Fruit fly (Drosophila melanogaster) whole organism, embryonic: Measurements from ENCODE around the gene Sld5.
A peak's percentile ranks its signal among the peaks of the same experiment; 100 is the strongest.

Experiments used
- Asciz ChIP-seq: fragments of 200-800 bp; sonication (Bioruptor generic); optimal IDR thresholded peaks from 2 replicates; lab custom pipeline; 2017; ENCODE audit warnings: missing biosample characterization, mild to moderate bottlenecking, missing genetic modification characterization, missing genetic modification reagents
- Blimp-1 ChIP-seq: fragments of 200-800 bp; sonication (Bioruptor generic); optimal IDR thresholded peaks from 3 replicates; lab custom pipeline; 2018; ENCODE audit warnings: missing biosample characterization, missing genetic modification characterization, mild to moderate bottlenecking, moderate library complexity, missing genetic modification reagents
- CG15601 ChIP-seq: fragments of 200-800 bp; sonication (Bioruptor generic); optimal IDR thresholded peaks from 3 replicates; lab custom pipeline; 2019; ENCODE audit warnings: missing biosample characterization, mild to moderate bottlenecking, missing genetic modification characterization, moderate library complexity
- CG17186 ChIP-seq: fragments of 200-800 bp; sonication (Bioruptor generic); optimal IDR thresholded peaks from 3 replicates; lab custom pipeline; 2017; ENCODE audit warnings: missing biosample characterization, missing genetic modification reagents, missing genetic modification characterization
- CG17829 ChIP-seq: fragments of 200-800 bp; optimal IDR thresholded peaks from 2 replicates; lab custom pipeline; 2019; ENCODE audit warnings: missing biosample characterization, mild to moderate bottlenecking, missing genetic modification characterization, moderate library complexity
- CG2875 ChIP-seq: fragments of 200-800 bp; sonication (Bioruptor generic); optimal IDR thresholded peaks from 2 replicates; lab custom pipeline; 2017; ENCODE audit warnings: missing biosample characterization, mild to moderate bottlenecking, missing genetic modification characterization, missing genetic modification reagents
- CG30431 ChIP-seq: fragments of 200-800 bp; sonication (Bioruptor generic); optimal IDR thresholded peaks from 2 replicates; lab custom pipeline; 2017; ENCODE audit warnings: missing biosample characterization, missing genetic modification characterization
- CG31388 ChIP-seq: fragments of 200-800 bp; sonication (Bioruptor generic); optimal IDR thresholded peaks from 2 replicates; lab custom pipeline; 2016; ENCODE audit warnings: missing biosample characterization, missing genetic modification characterization
- CG4707 ChIP-seq: fragments of 200-800 bp; sonication (Bioruptor generic); optimal IDR thresholded peaks from 2 replicates; lab custom pipeline; 2018; ENCODE audit warnings: missing biosample characterization, mild to moderate bottlenecking, missing genetic modification characterization, moderate library complexity
- CG7963 ChIP-seq: fragments of 200-800 bp; sonication (Bioruptor generic); IDR thresholded peaks from 3 replicates; pipeline ENCODE4 v1.3.6; 2022; ENCODE audit warnings: missing biosample characterization, missing genetic modification characterization; ENCODE audit not compliant: partially characterized antibody
- CG8924 ChIP-seq: fragments of 200-800 bp; optimal IDR thresholded peaks from 3 replicates; lab custom pipeline; 2019; ENCODE audit warnings: missing biosample characterization, mild to moderate bottlenecking, missing genetic modification characterization, moderate library complexity
- CTCF ChIP-seq: fragments of 200-800 bp; sonication (Bioruptor generic); optimal IDR thresholded peaks from 2 replicates; lab custom pipeline; 2017; ENCODE audit warnings: missing biosample characterization, mild to moderate bottlenecking, missing genetic modification characterization, moderate library complexity
- Dfd ChIP-seq, 2 experiments: fragments of >200 bp; optimal IDR thresholded peaks; 2 replicates each; lab custom pipeline; 2017; ENCODE audit warnings: missing biosample characterization in 2 of 2, missing genetic modification characterization in 2 of 2
- Ets65A ChIP-seq: fragments of 200-800 bp; sonication (Bioruptor generic); peaks from one replicate; lab custom pipeline; 2016; ENCODE audit warnings: missing biosample characterization, missing genetic modification characterization
- HmgZ ChIP-seq: fragments of 200-800 bp; sonication (Bioruptor generic); optimal IDR thresholded peaks from 2 replicates; lab custom pipeline; 2018; ENCODE audit warnings: missing biosample characterization, mild to moderate bottlenecking, missing genetic modification characterization
- Hmx ChIP-seq: fragments of 200-800 bp; sonication (Bioruptor generic); optimal IDR thresholded peaks from 2 replicates; lab custom pipeline; 2016; ENCODE audit warnings: missing biosample characterization, missing genetic modification characterization
- Hr3 ChIP-seq: fragments of 200-800 bp; sonication (Bioruptor generic); optimal IDR thresholded peaks from 3 replicates; lab custom pipeline; 2016; ENCODE audit warnings: missing biosample characterization, missing genetic modification characterization
- Hr39 ChIP-seq: fragments of >200 bp; optimal IDR thresholded peaks from 2 replicates; lab custom pipeline; 2017
- MESR4 ChIP-seq: fragments of 200-800 bp; sonication (Bioruptor generic); optimal IDR thresholded peaks from 2 replicates; lab custom pipeline; 2018; ENCODE audit warnings: missing biosample characterization, mild to moderate bottlenecking, missing genetic modification characterization, moderate library complexity
- Mrtf ChIP-seq: fragments of 200-800 bp; sonication (Bioruptor generic); IDR thresholded peaks from 3 replicates; pipeline ENCODE4 v1.3.6; 2022; ENCODE audit warnings: missing biosample characterization, missing genetic modification characterization
- NFAT ChIP-seq: fragments of 200-800 bp; sonication (Bioruptor generic); IDR thresholded peaks from 2 replicates; pipeline ENCODE4 v1.3.6; 2022; ENCODE audit warnings: missing biosample characterization, missing genetic modification characterization
- NK7.1 ChIP-seq: fragments of 200-800 bp; sonication (Bioruptor generic); optimal IDR thresholded peaks from 3 replicates; lab custom pipeline; 2016; ENCODE audit warnings: missing biosample characterization, missing genetic modification characterization
- Ssrp ChIP-seq: fragments of 200-800 bp; sonication (Bioruptor generic); optimal IDR thresholded peaks from 2 replicates; lab custom pipeline; 2018; ENCODE audit warnings: missing biosample characterization, mild to moderate bottlenecking, missing genetic modification characterization, moderate library complexity
- ac ChIP-seq: fragments of 200-800 bp; sonication (Bioruptor generic); optimal IDR thresholded peaks from 3 replicates; lab custom pipeline; 2017; ENCODE audit warnings: missing biosample characterization, mild to moderate bottlenecking, missing genetic modification characterization
- bowl ChIP-seq: fragments of 200-800 bp; sonication (Bioruptor generic); IDR thresholded peaks from 2 replicates; pipeline ENCODE4 v1.3.6; 2022; ENCODE audit warnings: missing biosample characterization, missing genetic modification characterization
- br ChIP-seq: fragments of >200 bp; optimal IDR thresholded peaks from 2 replicates; lab custom pipeline; 2017
- btn ChIP-seq: fragments of 200-800 bp; sonication (Bioruptor generic); optimal IDR thresholded peaks from 2 replicates; lab custom pipeline; 2016; ENCODE audit warnings: missing biosample characterization, missing genetic modification characterization
- chif ChIP-seq, 2 experiments: fragments of 200-800 bp; sonication (Bioruptor generic); optimal IDR thresholded peaks; 3 replicates each; lab custom pipeline; 2016; ENCODE audit warnings: missing biosample characterization in 2 of 2, missing genetic modification characterization in 2 of 2
- chinmo ChIP-seq: fragments of 200-800 bp; sonication (Bioruptor generic); IDR thresholded peaks from 4 replicates; pipeline ENCODE4 v1.3.6; 2022; ENCODE audit warnings: missing biosample characterization, missing genetic modification characterization; ENCODE audit not compliant: partially characterized antibody
- dan ChIP-seq: fragments of 200-800 bp; sonication (Bioruptor generic); IDR thresholded peaks from 2 replicates; pipeline ENCODE4 v1.3.6; 2022; ENCODE audit warnings: missing biosample characterization, missing genetic modification characterization
- dimm ChIP-seq: fragments of 200-800 bp; sonication (Bioruptor generic); IDR thresholded peaks from 2 replicates; pipeline ENCODE4 v1.3.6; 2022; ENCODE audit warnings: missing biosample characterization, missing genetic modification characterization
- dmrt11E ChIP-seq: fragments of 200-800 bp; sonication (Bioruptor generic); optimal IDR thresholded peaks from 3 replicates; lab custom pipeline; 2018; ENCODE audit warnings: missing biosample characterization, mild to moderate bottlenecking, missing genetic modification characterization, moderate library complexity
- dmrt99B ChIP-seq: fragments of 200-800 bp; sonication (Bioruptor generic); optimal IDR thresholded peaks from 2 replicates; lab custom pipeline; 2018; ENCODE audit warnings: missing biosample characterization, mild to moderate bottlenecking, missing genetic modification characterization, moderate library complexity
- dysf ChIP-seq: fragments of 200-800 bp; sonication (Bioruptor generic); IDR thresholded peaks from 3 replicates; pipeline ENCODE4 v1.3.6; 2022; ENCODE audit warnings: missing biosample characterization, missing genetic modification characterization
- esg ChIP-seq: fragments of 200-800 bp; sonication (Bioruptor generic); conservative IDR thresholded peaks from 2 replicates; pipeline ENCODE4 v1.3.6; 2022; ENCODE audit warnings: missing biosample characterization, missing genetic modification characterization
- fd96Cb ChIP-seq: fragments of 200-800 bp; sonication (Bioruptor generic); optimal IDR thresholded peaks from 2 replicates; lab custom pipeline; 2018; ENCODE audit warnings: missing biosample characterization, mild to moderate bottlenecking, missing genetic modification characterization, moderate library complexity
- gem ChIP-seq: fragments of 200-800 bp; sonication (Bioruptor generic); optimal IDR thresholded peaks from 2 replicates; lab custom pipeline; 2019; ENCODE audit warnings: missing biosample characterization, mild to moderate bottlenecking, missing genetic modification characterization, moderate library complexity
- gsb-n ChIP-seq: fragments of 200-800 bp; sonication (Bioruptor generic); optimal IDR thresholded peaks from 3 replicates; lab custom pipeline; 2018; ENCODE audit warnings: missing biosample characterization, mild to moderate bottlenecking, missing genetic modification characterization
- gt ChIP-seq: fragments of 200-800 bp; sonication (Bioruptor generic); IDR thresholded peaks from 2 replicates; pipeline ENCODE4 v1.3.6; 2022; ENCODE audit warnings: missing biosample characterization, missing genetic modification characterization
- h ChIP-seq: fragments of >200 bp; optimal IDR thresholded peaks from 2 replicates; lab custom pipeline; 2017
- hb ChIP-seq: fragments of 200-800 bp; sonication (Bioruptor generic); IDR thresholded peaks from 3 replicates; pipeline ENCODE4 v1.3.6; 2022; ENCODE audit warnings: missing biosample characterization, missing genetic modification characterization; ENCODE audit not compliant: partially characterized antibody
- lab ChIP-seq: fragments of 200-800 bp; sonication (Bioruptor generic); optimal IDR thresholded peaks from 3 replicates; lab custom pipeline; 2017; ENCODE audit warnings: missing biosample characterization, missing genetic modification characterization, mild to moderate bottlenecking, moderate library complexity, missing genetic modification reagents
- lmd ChIP-seq: fragments of 200-800 bp; sonication (Bioruptor generic); IDR thresholded peaks from 2 replicates; pipeline ENCODE4 v1.3.6; 2022; ENCODE audit warnings: missing biosample characterization, missing genetic modification characterization
- nerfin-2 ChIP-seq: fragments of 200-800 bp; sonication (Bioruptor generic); IDR thresholded peaks from 2 replicates; pipeline ENCODE4 v1.3.6; 2022; ENCODE audit warnings: missing biosample characterization, missing genetic modification characterization; ENCODE audit not compliant: partially characterized antibody
- p53 ChIP-seq: fragments of 200-800 bp; sonication (Bioruptor generic); optimal IDR thresholded peaks from 2 replicates; lab custom pipeline; 2016; ENCODE audit warnings: missing biosample characterization, missing genetic modification characterization
- peb ChIP-seq: fragments of 200-800 bp; sonication (Bioruptor generic); IDR thresholded peaks from 2 replicates; pipeline ENCODE4 v1.3.6; 2022; ENCODE audit warnings: missing biosample characterization, missing genetic modification characterization
- pfk ChIP-seq: fragments of 200-800 bp; sonication (Bioruptor generic); optimal IDR thresholded peaks from 2 replicates; lab custom pipeline; 2018; ENCODE audit warnings: missing biosample characterization, mild to moderate bottlenecking, missing genetic modification characterization, moderate library complexity
- psq ChIP-seq: fragments of 200-800 bp; sonication (Bioruptor generic); optimal IDR thresholded peaks from 2 replicates; lab custom pipeline; 2017; ENCODE audit warnings: missing biosample characterization, missing genetic modification characterization
- ranshi ChIP-seq: fragments of 200-800 bp; sonication (Bioruptor generic); IDR thresholded peaks from 2 replicates; pipeline ENCODE4 v1.3.6; 2022; ENCODE audit warnings: missing biosample characterization, missing genetic modification characterization
- rib ChIP-seq: fragments of 200-800 bp; sonication (Bioruptor generic); IDR thresholded peaks from 2 replicates; pipeline ENCODE4 v1.3.6; 2022; ENCODE audit warnings: missing biosample characterization, missing genetic modification characterization
- sc ChIP-seq, 3 experiments: fragments of >200 bp in 2 of 3; fragments of 200-800 bp in 1 of 3; sonication (Bioruptor generic) in 1 of 3; optimal IDR thresholded peaks; 2 replicates in 2 of 3; 3 replicates in 1 of 3; lab custom pipeline; 2017; ENCODE audit warnings: mild to moderate bottlenecking in 1 of 3, missing biosample characterization in 1 of 3, missing genetic modification characterization in 1 of 3, missing genetic modification reagents in 1 of 3
- sens ChIP-seq: fragments of 200-800 bp; sonication (Bioruptor generic); peaks from one replicate; lab custom pipeline; 2016; ENCODE audit warnings: missing biosample characterization, missing genetic modification characterization
- slp2 ChIP-seq: fragments of 200-800 bp; sonication (Bioruptor generic); optimal IDR thresholded peaks from 2 replicates; lab custom pipeline; 2016; ENCODE audit warnings: missing biosample characterization, missing genetic modification characterization

The Sld5 gene

dm6 chr3R:26072477-26072876 lies 16.1 kb upstream of the Sld5 start (continued):
- peak; percentile 36 to 38 for TF ChIP-seq chif (GFP tag; optimal IDR thresholded peaks at IDR 0.05; lab: Kevin White, UChicago)
- peak; percentile 35; the same call in 1 of the 2 replicates for TF ChIP-seq peb (GFP tag; lab: Robert Waterston, UW)
- no peak for TF ChIP-seq Asciz (GFP tag; lab: Kevin White, UChicago)
- TF ChIP-seq NK7.1 (GFP tag; lab: Kevin White, UChicago) = no peak
- TF ChIP-seq p53 = no peak
- no peak for TF ChIP-seq dimm
- no peak for TF ChIP-seq CG2875 (GFP tag; lab: Kevin White, UChicago)
- no peak for TF ChIP-seq rib (GFP tag; lab: Robert Waterston, UW)
- no peak for TF ChIP-seq hb
- TF ChIP-seq Ssrp (tag; lab: Kevin White, UChicago) = peak; percentile 39
- peak; percentile 41 for TF ChIP-seq Blimp-1 (GFP tag; lab: Kevin White, UChicago)
- peak; percentile 40 for TF ChIP-seq dmrt99B
- peak; percentile 85 for TF ChIP-seq sens (GFP tag; lab: Kevin White, UChicago)
- no peak for TF ChIP-seq Dfd (GFP tag; optimal IDR thresholded peaks at IDR 0.05; lab: Kevin White, UChicago)
- peak; percentile 28 for TF ChIP-seq fd96Cb
- TF ChIP-seq lmd (GFP tag; lab: Robert Waterston, UW) = peak; percentile 44; the same call in 1 of the 2 replicates
- no peak for TF ChIP-seq sc (optimal IDR thresholded peaks at IDR 0.05; lab: Kevin White, UChicago)
- no peak for TF ChIP-seq sc (GFP tag; optimal IDR thresholded peaks at IDR 0.05; lab: Kevin White, UChicago)
- no peak for TF ChIP-seq pfk (GFP tag; lab: Kevin White, UChicago)
- TF ChIP-seq btn (GFP tag; lab: Kevin White, UChicago) = no peak
- no peak for TF ChIP-seq esg
- TF ChIP-seq chinmo (GFP tag; lab: Robert Waterston, UW) = no peak
- TF ChIP-seq ac (GFP tag; lab: Kevin White, UChicago) = no peak
- no peak for TF ChIP-seq CG31388 (GFP tag; lab: Kevin White, UChicago)
- peak; percentile 20 for TF ChIP-seq CG17829 (tag; lab: Kevin White, UChicago)
- TF ChIP-seq gsb-n = peak; percentile 10
- TF ChIP-seq gem (tag; lab: Kevin White, UChicago) = peak; percentile 51
- no peak for TF ChIP-seq Hr3 (GFP tag; lab: Kevin White, UChicago)
- TF ChIP-seq MESR4 (GFP tag; lab: Kevin White, UChicago) = no peak
- no peak for TF ChIP-seq CG8924
- no peak for TF ChIP-seq Mrtf (GFP tag; lab: Robert Waterston, UW)
- TF ChIP-seq Hr39 (lab: Kevin White, UChicago) = no peak
- TF ChIP-seq h (lab: Kevin White, UChicago) = no peak
- no peak for TF ChIP-seq CG17186
- no peak for TF ChIP-seq Ets65A (GFP tag; lab: Kevin White, UChicago)
- no peak for TF ChIP-seq HmgZ (tag; lab: Kevin White, UChicago)
- TF ChIP-seq psq = no peak
- no peak for TF ChIP-seq gt (GFP tag; lab: Robert Waterston, UW)
- TF ChIP-seq bowl (GFP tag; lab: Robert Waterston, UW) = no peak
- TF ChIP-seq dmrt11E (tag; lab: Kevin White, UChicago) = peak; percentile 51
- TF ChIP-seq CG4707 (GFP tag; lab: Kevin White, UChicago) = peak; percentile 31
- no peak for TF ChIP-seq br (lab: Kevin White, UChicago)
- TF ChIP-seq Hmx (GFP tag; lab: Kevin White, UChicago) = no peak
- no peak for TF ChIP-seq CG7963 (GFP tag; lab: Robert Waterston, UW)
- no peak for TF ChIP-seq CTCF (GFP tag; lab: Kevin White, UChicago)
- TF ChIP-seq CG30431 (GFP tag; lab: Kevin White, UChicago) = no peak
- TF ChIP-seq dysf (GFP tag; lab: Robert Waterston, UW) = peak; percentile 42; the same call in 1 of the 3 replicates
- TF ChIP-seq CG15601 = no peak
- no peak for TF ChIP-seq dan (GFP tag; lab: Robert Waterston, UW)
- no peak for TF ChIP-seq lab
- TF ChIP-seq nerfin-2 (GFP tag; lab: Robert Waterston, UW) = no peak
- TF ChIP-seq NFAT (GFP tag; lab: Robert Waterston, UW) = no peak
- no peak for TF ChIP-seq ranshi (GFP tag; lab: Robert Waterston, UW)
- no peak for TF ChIP-seq slp2 (GFP tag; lab: Kevin White, UChicago)
